Worm (Caenorhabditis elegans) whole organism, young adult: ENCODE data around the gene T21E8.7.

Experiments used
- C06A6.2 ChIP-seq: fragments of 200-800 bp; sonication (Bioruptor generic); conservative IDR thresholded peaks from 2 replicates; pipeline ENCODE4 v1.3.6; 2022; ENCODE audit warnings: missing genetic modification characterization, missing compliant biosample characterization
- C17E4.6 ChIP-seq: fragments of 200-800 bp; sonication (Bioruptor generic); IDR thresholded peaks from 2 replicates; pipeline ENCODE4 v1.3.6; 2022; ENCODE audit warnings: missing genetic modification reagents, missing genetic modification characterization, missing compliant biosample characterization
- D2030.7 ChIP-seq: fragments of 200-800 bp; sonication (Bioruptor generic); IDR thresholded peaks from 2 replicates; pipeline ENCODE4 v1.3.6; 2022; ENCODE audit warnings: missing genetic modification reagents, missing genetic modification characterization, missing compliant biosample characterization
- F39B2.1 ChIP-seq: fragments of 200-800 bp; sonication (Bioruptor generic); IDR thresholded peaks from 2 replicates; pipeline ENCODE4 v1.3.6; 2022; ENCODE audit warnings: missing genetic modification reagents, missing genetic modification characterization, missing compliant biosample characterization
- F49E8.2 ChIP-seq: sonication (generic microtip); optimal IDR thresholded peaks from 3 replicates; lab custom pipeline; 2017; ENCODE audit warnings: missing genetic modification characterization, mild to moderate bottlenecking, missing compliant biosample characterization, antibody characterized with exemption, moderate library complexity; ENCODE audit not compliant: insufficient read depth
- F52B5.7 ChIP-seq: sonication (generic microtip); optimal IDR thresholded peaks from 2 replicates; lab custom pipeline; 2016; ENCODE audit warnings: mild to moderate bottlenecking, missing genetic modification characterization, missing compliant biosample characterization
- F57C9.4 ChIP-seq: sonication (generic microtip); optimal IDR thresholded peaks from 2 replicates; lab custom pipeline; 2017; ENCODE audit warnings: mild to moderate bottlenecking, missing genetic modification characterization, missing compliant biosample characterization
- Y53G8AR.9 ChIP-seq: fragments of 200-800 bp; sonication (Bioruptor generic); conservative IDR thresholded peaks from 2 replicates; pipeline ENCODE4 v1.3.6; 2022; ENCODE audit warnings: missing genetic modification reagents, missing genetic modification characterization, missing compliant biosample characterization
- attf-3 ChIP-seq: fragments of 200-800 bp; sonication (Bioruptor generic); conservative IDR thresholded peaks from 2 replicates; pipeline ENCODE4 v1.3.6; 2022; ENCODE audit warnings: missing genetic modification reagents, missing genetic modification characterization, missing compliant biosample characterization
- attf-6 ChIP-seq: fragments of 200-800 bp; sonication (Bioruptor generic); IDR thresholded peaks from 2 replicates; pipeline ENCODE4 v1.3.6; 2022; ENCODE audit warnings: missing genetic modification reagents, missing genetic modification characterization, missing compliant biosample characterization
- bed-1 ChIP-seq: fragments of 200-800 bp; sonication (Bioruptor generic); IDR thresholded peaks from 2 replicates; pipeline ENCODE4 v1.3.6; 2022; ENCODE audit warnings: missing genetic modification reagents, missing genetic modification characterization, missing compliant biosample characterization
- ceh-100 ChIP-seq: fragments of 200-800 bp; sonication (Bioruptor generic); IDR thresholded peaks from 2 replicates; pipeline ENCODE4 v1.3.6; 2022; ENCODE audit warnings: missing genetic modification reagents, missing genetic modification characterization, missing compliant biosample characterization
- die-1 ChIP-seq: sonication (generic microtip); optimal IDR thresholded peaks from 2 replicates; lab custom pipeline; 2016; ENCODE audit warnings: missing genotype, mild to moderate bottlenecking, missing genetic modification characterization, missing compliant biosample characterization
- dox-1 ChIP-seq: fragments of 200-800 bp; sonication (Bioruptor generic); IDR thresholded peaks from 2 replicates; pipeline ENCODE4 v1.3.6; 2022; ENCODE audit warnings: missing genetic modification reagents, missing genetic modification characterization, missing compliant biosample characterization
- dpff-1 ChIP-seq: sonication (generic microtip); optimal IDR thresholded peaks from 2 replicates; lab custom pipeline; 2017; ENCODE audit warnings: mild to moderate bottlenecking, missing genetic modification characterization, missing compliant biosample characterization
- egrh-3 ChIP-seq: fragments of 200-800 bp; sonication (Bioruptor generic); IDR thresholded peaks from 2 replicates; pipeline ENCODE4 v1.3.6; 2022; ENCODE audit warnings: missing genetic modification reagents, missing genetic modification characterization, missing compliant biosample characterization
- fkh-3 ChIP-seq: sonication (generic microtip); optimal IDR thresholded peaks from 2 replicates; lab custom pipeline; 2016; ENCODE audit warnings: mild to moderate bottlenecking, missing genetic modification characterization, missing compliant biosample characterization
- gei-17 ChIP-seq: fragments of 200-800 bp; sonication (Bioruptor generic); optimal IDR thresholded peaks from 2 replicates; lab custom pipeline; 2018; ENCODE audit warnings: mild to moderate bottlenecking, missing genetic modification characterization, missing compliant biosample characterization
- hlh-12 ChIP-seq: sonication (generic microtip); optimal IDR thresholded peaks from 2 replicates; lab custom pipeline; 2016; ENCODE audit warnings: missing genetic modification characterization, missing compliant biosample characterization
- hmg-20 ChIP-seq: fragments of 200-800 bp; sonication (Bioruptor generic); IDR thresholded peaks from 2 replicates; pipeline ENCODE4 v1.3.6; 2022; ENCODE audit warnings: missing genetic modification reagents, missing genetic modification characterization, missing compliant biosample characterization
- hsf-1 ChIP-seq: fragments of 200-800 bp; sonication (Bioruptor generic); IDR thresholded peaks from 2 replicates; pipeline ENCODE4 v1.3.6; 2022; ENCODE audit warnings: missing genetic modification reagents, missing genetic modification characterization, missing compliant biosample characterization
- lag-1 ChIP-seq: fragments of 200-800 bp; sonication (Bioruptor generic); IDR thresholded peaks from 2 replicates; pipeline ENCODE4 v1.3.6; 2022; ENCODE audit warnings: missing genetic modification reagents, missing genetic modification characterization, missing compliant biosample characterization
- lin-35 ChIP-seq, 3 experiments: fragments of 150-350 bp in 2 of 3; sonication (generic microtip) in 1 of 3; optimal IDR thresholded peaks; 2 replicates each; lab custom pipeline; 2014 to 2018; ENCODE audit warnings: missing biosample characterization in 3 of 3, missing genetic modification characterization in 3 of 3, missing genetic modification reagents in 3 of 3
- lin-40 ChIP-seq: sonication (generic microtip); optimal IDR thresholded peaks from 2 replicates; lab custom pipeline; 2016; ENCODE audit warnings: missing genetic modification characterization, mild to moderate bottlenecking, missing compliant biosample characterization, missing genotype, missing genetic modification reagents
- lin-54 ChIP-seq: fragments of 200-800 bp; sonication (Bioruptor generic); optimal IDR thresholded peaks from 2 replicates; lab custom pipeline; 2018; ENCODE audit warnings: mild to moderate bottlenecking, missing genetic modification characterization, missing compliant biosample characterization
- madf-3 ChIP-seq: fragments of 200-800 bp; sonication (Bioruptor generic); IDR thresholded peaks from 2 replicates; pipeline ENCODE4 v1.3.6; 2022; ENCODE audit warnings: missing genetic modification reagents, missing genetic modification characterization, missing compliant biosample characterization
- nhr-27 ChIP-seq: fragments of 200-800 bp; sonication (Bioruptor generic); optimal IDR thresholded peaks from 2 replicates; lab custom pipeline; 2018; ENCODE audit warnings: mild to moderate bottlenecking, missing genetic modification characterization, moderate library complexity, missing compliant biosample characterization
- nhr-80 ChIP-seq: sonication (generic microtip); optimal IDR thresholded peaks from 2 replicates; lab custom pipeline; 2016; ENCODE audit warnings: missing genetic modification characterization, missing compliant biosample characterization
- pbrm-1 ChIP-seq: fragments of 200-800 bp; sonication (Bioruptor generic); IDR thresholded peaks from 2 replicates; pipeline ENCODE4 v1.3.6; 2022; ENCODE audit warnings: missing genetic modification reagents, missing genetic modification characterization, missing compliant biosample characterization
- rcor-1 ChIP-seq: fragments of 200-800 bp; sonication (Bioruptor generic); IDR thresholded peaks from 2 replicates; pipeline ENCODE4 v1.3.6; 2022; ENCODE audit warnings: missing genetic modification reagents, missing genetic modification characterization, missing compliant biosample characterization
- sea-2 ChIP-seq: fragments of 200-800 bp; sonication (Bioruptor generic); IDR thresholded peaks from 2 replicates; pipeline ENCODE4 v1.3.6; 2022; ENCODE audit warnings: missing genetic modification characterization, missing compliant biosample characterization
- snpc-3.4 ChIP-seq: sonication (generic microtip); optimal IDR thresholded peaks from 2 replicates; lab custom pipeline; 2017; ENCODE audit warnings: missing genetic modification characterization, mild to moderate bottlenecking, missing compliant biosample characterization, antibody characterized with exemption, moderate library complexity, missing genotype, missing genetic modification reagents
- unc-130 ChIP-seq: sonication (generic microtip); optimal IDR thresholded peaks from 2 replicates; lab custom pipeline; 2016; ENCODE audit warnings: missing genetic modification reagents, missing genetic modification characterization, missing compliant biosample characterization
- unc-62 ChIP-seq: fragments of 150-350 bp; optimal IDR thresholded peaks from 2 replicates; lab custom pipeline; 2014; ENCODE audit warnings: missing biosample characterization, missing genetic modification reagents, missing genetic modification characterization
- ztf-18 ChIP-seq: sonication (generic microtip); optimal IDR thresholded peaks from 2 replicates; lab custom pipeline; 2016; ENCODE audit warnings: missing genotype, mild to moderate bottlenecking, missing genetic modification characterization, missing compliant biosample characterization
- ztf-28 ChIP-seq: fragments of 200-800 bp; sonication (Bioruptor generic); IDR thresholded peaks from 2 replicates; pipeline ENCODE4 v1.3.6; 2022; ENCODE audit warnings: missing genetic modification reagents, missing genetic modification characterization, missing compliant biosample characterization

The T21E8.7 gene

ce11 chrX:10851735-10852134, 31.6 kb upstream of the T21E8.7 start:
- no peak for TF ChIP-seq Y53G8AR.9 (GFP tag; lab: Robert Waterston, UW)
- no peak for TF ChIP-seq F49E8.2 (tag; lab: Kevin White, UChicago)
- TF ChIP-seq F39B2.1 = no peak
- TF ChIP-seq madf-3 (GFP tag; lab: Robert Waterston, UW) = no peak
- TF ChIP-seq rcor-1 (GFP tag; lab: Robert Waterston, UW) = no peak
- no peak for TF ChIP-seq D2030.7
- no peak for TF ChIP-seq snpc-3.4 (tag; lab: Kevin White, UChicago)
- TF ChIP-seq attf-6 = no peak
- TF ChIP-seq C17E4.6 (GFP tag; lab: Robert Waterston, UW) = no peak

- TF ChIP-seq attf-3 (GFP tag; lab: Robert Waterston, UW) = no peak
- TF ChIP-seq pbrm-1 (GFP tag; lab: Robert Waterston, UW) = no peak
- no peak for TF ChIP-seq lin-40 (tag; lab: Kevin White, UChicago)
- no peak for TF ChIP-seq F57C9.4
- no peak for TF ChIP-seq hsf-1
- TF ChIP-seq lin-54 (GFP tag; lab: Kevin White, UChicago) = no peak
Measured at ce11 chrX:10853271-10853670, 30.0 kb upstream of the T21E8.7 start.

DNA sequence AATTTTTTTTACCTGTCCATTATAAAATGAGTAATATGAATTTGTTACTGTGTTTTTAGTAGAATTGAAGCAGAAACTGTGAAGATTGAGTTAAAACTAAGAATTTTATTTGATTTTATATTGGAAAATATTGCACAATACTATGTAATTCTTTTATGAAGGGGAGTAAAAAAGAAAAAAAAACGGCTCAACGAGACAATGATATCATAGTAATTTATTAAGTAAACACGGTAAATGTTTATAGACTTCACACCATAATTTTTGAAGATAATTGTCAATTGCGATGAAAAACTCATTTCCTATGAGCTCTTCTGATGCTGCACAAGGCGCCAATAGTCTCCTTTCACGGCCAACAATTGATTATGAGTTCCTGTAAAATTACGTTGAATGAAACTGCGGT, 24.1 kb upstream of the T21E8.7 start, which contains the start of gene pgp-5:
TSS of gene pgp-5 (minus strand) at position 87 of the 400 bp plus-strand sequence.
- TF ChIP-seq C06A6.2 (GFP tag; lab: Robert Waterston, UW) = no peak
- no peak for TF ChIP-seq gei-17 (GFP tag; lab: Kevin White, UChicago)
- TF ChIP-seq unc-62 = no peak
- TF ChIP-seq hlh-12 = no peak
- TF ChIP-seq dpff-1 (tag; lab: Kevin White, UChicago) = no peak
- no peak for TF ChIP-seq nhr-80 (tag; lab: Kevin White, UChicago)
- TF ChIP-seq ceh-100 (GFP tag; lab: Robert Waterston, UW) = no peak
- no peak for TF ChIP-seq ztf-28 (GFP tag; lab: Robert Waterston, UW)
- no peak for TF ChIP-seq F52B5.7 (tag; lab: Kevin White, UChicago)
- TF ChIP-seq lin-35 (GFP tag; optimal IDR thresholded peaks at IDR 0.05; lab: Kevin White, UChicago) = no peak
- no peak for TF ChIP-seq unc-130 (GFP tag; lab: Kevin White, UChicago)
- TF ChIP-seq sea-2 = no peak
- no peak for TF ChIP-seq dox-1
- no peak for TF ChIP-seq nhr-27 (tag; lab: Kevin White, UChicago)
- no peak for TF ChIP-seq rcor-1 (GFP tag; lab: Robert Waterston, UW)
- no peak for TF ChIP-seq ztf-18 (tag; lab: Kevin White, UChicago)
- TF ChIP-seq fkh-3 = no peak
- no peak for TF ChIP-seq egrh-3 (GFP tag; lab: Robert Waterston, UW)
- TF ChIP-seq die-1 = no peak
- no peak for TF ChIP-seq bed-1 (GFP tag; lab: Robert Waterston, UW)

DNA sequence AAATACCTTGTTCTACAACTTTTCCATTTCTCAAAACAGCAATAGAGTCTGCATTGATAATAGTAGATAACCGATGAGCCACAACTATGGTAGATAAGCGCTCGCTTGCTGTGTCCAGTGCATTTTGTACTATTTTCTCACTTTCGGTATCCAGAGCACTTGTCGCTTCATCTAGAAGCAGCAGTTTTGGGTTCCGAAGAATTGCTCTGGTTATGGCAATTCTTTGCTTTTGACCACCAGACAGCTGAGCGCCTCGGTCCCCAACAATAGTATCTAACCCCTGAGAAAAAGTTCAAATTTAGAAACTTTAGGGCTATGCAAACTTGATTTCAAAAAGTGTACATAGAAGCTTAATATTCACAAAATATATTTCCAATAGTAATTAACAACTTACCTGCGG, 23.7 kb upstream of the T21E8.7 start:
- TF ChIP-seq nhr-80 (tag; lab: Kevin White, UChicago) (no peak), lag-1 (GFP tag; lab: Robert Waterston, UW) (no peak), hmg-20 (GFP tag; lab: Robert Waterston, UW) (no peak)
